Worm (Caenorhabditis elegans) whole organism, early embryonic: ENCODE results near the gene cdkl-1.

ENCODE experiments used
- ama-1 ChIP-seq: fragments of 150-350 bp; optimal IDR thresholded peaks from 2 replicates; lab custom pipeline; 2014
- flt-1 ChIP-seq: fragments of 200-800 bp; sonication (Bioruptor generic); IDR thresholded peaks from 2 replicates; pipeline ENCODE4 v1.3.6; 2022; ENCODE audit warnings: missing genetic modification characterization, missing compliant biosample characterization
- hnd-1 ChIP-seq: sonication (generic microtip); optimal IDR thresholded peaks from 2 replicates; lab custom pipeline; 2016; ENCODE audit warnings: missing genetic modification characterization, missing compliant biosample characterization
- pes-1 ChIP-seq: fragments of 200-800 bp; sonication (Bioruptor generic); IDR thresholded peaks from 2 replicates; pipeline ENCODE4 v1.3.6; 2022; ENCODE audit warnings: missing genetic modification reagents, missing genetic modification characterization, missing compliant biosample characterization

DNA sequence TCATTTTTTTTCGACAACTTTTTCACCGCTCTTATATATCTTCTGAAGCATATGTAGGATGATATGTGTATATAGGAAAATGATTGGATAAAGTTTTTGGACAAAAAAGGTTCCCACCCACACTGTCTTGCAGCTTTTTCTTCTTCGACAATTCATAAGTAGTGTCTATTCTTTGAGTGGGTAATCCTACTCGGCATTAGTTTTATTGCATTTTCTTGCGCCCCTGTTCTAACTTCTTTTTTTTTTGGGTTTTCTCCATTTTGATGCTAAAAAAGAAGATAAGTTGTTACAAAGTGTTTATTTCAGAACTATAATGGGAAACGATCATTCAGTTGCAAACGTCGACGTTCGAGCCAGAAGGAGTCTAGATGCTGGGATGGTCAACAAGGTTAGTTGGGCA, 35.6 kb downstream of the cdkl-1 start, which contains the start of gene glb-3:
- TF ChIP-seq hnd-1 (tag; lab: Kevin White, UChicago) = no peak
- TF ChIP-seq flt-1 (GFP tag; lab: Robert Waterston, UW) = no peak
- TF ChIP-seq ama-1 (lab: Kevin White, UChicago) = no peak
- no peak for TF ChIP-seq pes-1
